Fruit fly (Drosophila melanogaster): ENCODE data around the gene ND-ACP.
A peak's percentile ranks its signal among the peaks of the same experiment; 100 is the strongest.

The ND-ACP gene

dm6 chr3L:1335428-1335764 lies 5.6 kb downstream of the ND-ACP start:
- peak; percentile 46 for TF ChIP-seq Eip75B (GFP tag; optimal IDR thresholded peaks at IDR 0.05)
- TF ChIP-seq OdsH (GFP tag; optimal IDR thresholded peaks at IDR 0.05), result peak; percentile 59
- TF ChIP-seq Ets21C (GFP tag; optimal IDR thresholded peaks at IDR 0.05), result no peak
- no peak for TF ChIP-seq Blimp-1 (GFP tag; optimal IDR thresholded peaks at IDR 0.05)
- no peak for TF ChIP-seq CG3032 (tag; optimal IDR thresholded peaks at IDR 0.05)
- TF ChIP-seq CG8319 (GFP tag; optimal IDR thresholded peaks at IDR 0.05), result no peak
- TF ChIP-seq Smox (GFP tag; optimal IDR thresholded peaks at IDR 0.05), result no peak
- peak; percentile 27 for TF ChIP-seq dac (GFP tag; optimal IDR thresholded peaks at IDR 0.05)
- peak; percentile 41 for TF ChIP-seq CG7368 (GFP tag; optimal IDR thresholded peaks at IDR 0.05)
- TF ChIP-seq Hr39 (GFP tag; optimal IDR thresholded peaks at IDR 0.05), result peak; percentile 65
- TF ChIP-seq CG11294 (GFP tag; IDR thresholded peaks at IDR 0.05), result peak; percentile 81
- peak; percentile 86 for TF ChIP-seq CG15336 (GFP tag; IDR thresholded peaks at IDR 0.05)
- no peak for TF ChIP-seq CG9139 (GFP tag; optimal IDR thresholded peaks at IDR 0.05)
- peak; percentile 56 for TF ChIP-seq cyc (GFP tag; optimal IDR thresholded peaks at IDR 0.05)
- TF ChIP-seq CG1621 (tag; optimal IDR thresholded peaks at IDR 0.05), result no peak
- TF ChIP-seq CG3919 (GFP tag; optimal IDR thresholded peaks at IDR 0.05), result peak; percentile 69
- no peak for TF ChIP-seq Sox15 (GFP tag; optimal IDR thresholded peaks at IDR 0.05)
- no peak for TF ChIP-seq Ets96B (tag; optimal IDR thresholded peaks at IDR 0.05)
- TF ChIP-seq CG6276 (GFP tag; optimal IDR thresholded peaks at IDR 0.05), result no peak
- TF ChIP-seq vri (GFP tag; optimal IDR thresholded peaks at IDR 0.05), result peak; percentile 90
- peak; percentile 55 for TF ChIP-seq net (GFP tag; optimal IDR thresholded peaks at IDR 0.05)
- TF ChIP-seq lz (GFP tag; optimal IDR thresholded peaks at IDR 0.05), result peak; percentile 61
- peak; percentile 63 for TF ChIP-seq topi (GFP tag; optimal IDR thresholded peaks at IDR 0.05)
- TF ChIP-seq Sox102F (GFP tag; optimal IDR thresholded peaks at IDR 0.05), result peak; percentile 51
- no peak for TF ChIP-seq salr (GFP tag; optimal IDR thresholded peaks at IDR 0.05)
- peak; percentile 64 for TF ChIP-seq Met (GFP tag; optimal IDR thresholded peaks at IDR 0.05)
- TF ChIP-seq dsx (GFP tag; optimal IDR thresholded peaks at IDR 0.05; ENCODE audit: poor library complexity, severe bottlenecking), result no peak
- peak; percentile 26 for TF ChIP-seq CG10631 (GFP tag; optimal IDR thresholded peaks at IDR 0.05)
- peak; percentile 81 for TF ChIP-seq CG6163 (GFP tag; IDR thresholded peaks at IDR 0.05)
- no peak for TF ChIP-seq spab (GFP tag; optimal IDR thresholded peaks at IDR 0.05)
- peak; percentile 26 for TF ChIP-seq CG11762 (GFP tag; optimal IDR thresholded peaks at IDR 0.05; ENCODE audit: insufficient read depth)
- TF ChIP-seq Gug (GFP tag; IDR thresholded peaks at IDR 0.05), result peak; percentile 70
- TF ChIP-seq Lpt (GFP tag; optimal IDR thresholded peaks at IDR 0.05), result peak; percentile 62
- TF ChIP-seq esn (GFP tag; optimal IDR thresholded peaks at IDR 0.05), result peak; percentile 68
- no peak for TF ChIP-seq CG16779 (tag; optimal IDR thresholded peaks at IDR 0.05)
- TF ChIP-seq CG6808 (GFP tag; optimal IDR thresholded peaks at IDR 0.05), result no peak
- peak; percentile 94 for TF ChIP-seq Eip78C (GFP tag)
- TF ChIP-seq CG34406 (GFP tag; optimal IDR thresholded peaks at IDR 0.05), result peak; percentile 24
- peak; percentile 67 for TF ChIP-seq Sox14 (GFP tag; optimal IDR thresholded peaks at IDR 0.05)
- TF ChIP-seq fd85E (GFP tag; optimal IDR thresholded peaks at IDR 0.05), result no peak
- TF ChIP-seq svp (GFP tag), result peak; percentile 88
- TF ChIP-seq eg (GFP tag; IDR thresholded peaks at IDR 0.05), result peak; percentile 85
- TF ChIP-seq CG8632 (GFP tag; optimal IDR thresholded peaks at IDR 0.05), result no peak
- no peak for TF ChIP-seq CG6854 (GFP tag; optimal IDR thresholded peaks at IDR 0.05)
- TF ChIP-seq CG11902 (GFP tag; optimal IDR thresholded peaks at IDR 0.05), result no peak
- TF ChIP-seq fkh (GFP tag; optimal IDR thresholded peaks at IDR 0.05), result no peak
- no peak for TF ChIP-seq CG4318 (GFP tag; optimal IDR thresholded peaks at IDR 0.05)
- peak; percentile 60 for TF ChIP-seq pdm3 (GFP tag; optimal IDR thresholded peaks at IDR 0.05)
- TF ChIP-seq ss (GFP tag; optimal IDR thresholded peaks at IDR 0.05), result no peak
- peak; percentile 17 for TF ChIP-seq CG6792 (GFP tag; optimal IDR thresholded peaks at IDR 0.05)
- peak; percentile 16 for TF ChIP-seq CG10669 (GFP tag; optimal IDR thresholded peaks at IDR 0.05)
- TF ChIP-seq Eip93F (GFP tag; optimal IDR thresholded peaks at IDR 0.05), result no peak
- TF ChIP-seq Hr38 (GFP tag; optimal IDR thresholded peaks at IDR 0.05), result no peak

Data from whole organism, prepupa.